Worm (Caenorhabditis elegans): ENCODE data around the gene C54E4.1.

C54E4.1 gene

ce11 chrIV:2219334-2219755 is 44.0 kb downstream of the C54E4.1 start (continued):
- TF ChIP-seq M03D4.4 (tag; optimal IDR thresholded peaks at IDR 0.05): peak; percentile 77
- no peak for TF ChIP-seq nhr-28 (tag; optimal IDR thresholded peaks at IDR 0.05)
- peak; percentile 67 for TF ChIP-seq drap-1 (GFP tag; optimal IDR thresholded peaks at IDR 0.05)
- TF ChIP-seq unc-62 (GFP tag; optimal IDR thresholded peaks at IDR 0.05): peak; percentile 55
- TF ChIP-seq snpc-4 (tag; optimal IDR thresholded peaks at IDR 0.05): no peak
- peak; percentile 77 for TF ChIP-seq lsy-2 (tag; optimal IDR thresholded peaks at IDR 0.05)
- no peak for TF ChIP-seq elt-1 (tag; optimal IDR thresholded peaks at IDR 0.05; ENCODE audit: borderline replicate concordance, insufficient read depth)

- TF ChIP-seq bed-3 (GFP tag; optimal IDR thresholded peaks at IDR 0.05) (no peak), mab-5 (tag; optimal IDR thresholded peaks at IDR 0.05) (no peak), ham-2 (GFP tag; optimal IDR thresholded peaks at IDR 0.05) (no peak), blmp-1 (tag; optimal IDR thresholded peaks at IDR 0.05) (no peak), elt-3 (tag; optimal IDR thresholded peaks at IDR 0.05) (no peak), sem-2 (GFP tag; optimal IDR thresholded peaks at IDR 0.05) (no peak), drap-1 (GFP tag; optimal IDR thresholded peaks at IDR 0.05) (no peak), lsy-2 (tag; optimal IDR thresholded peaks at IDR 0.05) (no peak), elt-1 (tag; optimal IDR thresholded peaks at IDR 0.05; ENCODE audit: borderline replicate concordance, insufficient read depth) (no peak), tbx-8 (GFP tag; optimal IDR thresholded peaks at IDR 0.05) (no peak), lin-32 (GFP tag; optimal IDR thresholded peaks at IDR 0.05) (no peak), nhr-28 (tag; optimal IDR thresholded peaks at IDR 0.05) (no peak), mls-2 (tag; optimal IDR thresholded peaks at IDR 0.05) (no peak), ces-1 (GFP tag; optimal IDR thresholded peaks at IDR 0.05) (no peak), mep-1 (tag; optimal IDR thresholded peaks at IDR 0.05) (no peak)
These were observed 44.8 kb downstream of the C54E4.1 start for ce11 chrIV:2220147-2220546.

DNA sequence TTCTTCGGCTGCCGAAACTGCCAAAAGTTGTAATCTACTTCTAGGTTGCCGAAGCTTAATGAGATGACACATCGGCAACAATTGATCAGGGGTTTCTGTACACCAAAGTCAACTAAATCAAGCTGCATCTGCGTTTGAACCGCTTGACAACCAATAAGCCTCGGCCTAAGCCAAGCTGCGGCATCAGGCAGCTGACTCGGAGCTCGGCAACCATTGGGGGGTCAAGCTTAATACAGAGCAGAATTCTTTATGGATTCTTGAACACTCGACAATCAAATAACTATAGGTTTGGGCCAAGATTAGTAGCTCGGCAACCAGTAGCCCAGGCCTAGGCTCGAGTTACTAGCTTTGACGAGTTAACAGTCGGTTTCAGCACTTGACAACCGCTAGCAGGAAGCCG is 45.5 kb downstream of the C54E4.1 start:
- no peak for TF ChIP-seq hlh-1 (tag; optimal IDR thresholded peaks at IDR 0.05)
- TF ChIP-seq mls-2 (tag; optimal IDR thresholded peaks at IDR 0.05): no peak
- TF ChIP-seq nhr-2 (tag; optimal IDR thresholded peaks at IDR 0.05): no peak
- no peak for TF ChIP-seq ham-2 (GFP tag; optimal IDR thresholded peaks at IDR 0.05)
- no peak for TF ChIP-seq drap-1 (GFP tag; optimal IDR thresholded peaks at IDR 0.05)
- TF ChIP-seq lsy-2 (tag; optimal IDR thresholded peaks at IDR 0.05): no peak
- no peak for TF ChIP-seq ceh-39 (tag; optimal IDR thresholded peaks at IDR 0.05)
- no peak for TF ChIP-seq sptf-1 (tag; optimal IDR thresholded peaks at IDR 0.05)
- TF ChIP-seq ceh-43 (GFP tag; optimal IDR thresholded peaks at IDR 0.05): no peak
- no peak for TF ChIP-seq zip-8 (tag; optimal IDR thresholded peaks at IDR 0.05)
- TF ChIP-seq nhr-76 (tag; optimal IDR thresholded peaks at IDR 0.05): no peak
- no peak for TF ChIP-seq unc-62 (GFP tag; optimal IDR thresholded peaks at IDR 0.05)
- no peak for TF ChIP-seq lin-13 (tag; optimal IDR thresholded peaks at IDR 0.05)
- TF ChIP-seq ces-1 (GFP tag; optimal IDR thresholded peaks at IDR 0.05): no peak
- no peak for TF ChIP-seq mab-5 (tag; optimal IDR thresholded peaks at IDR 0.05)
- no peak for TF ChIP-seq nhr-237 (tag; optimal IDR thresholded peaks at IDR 0.05)

DNA sequence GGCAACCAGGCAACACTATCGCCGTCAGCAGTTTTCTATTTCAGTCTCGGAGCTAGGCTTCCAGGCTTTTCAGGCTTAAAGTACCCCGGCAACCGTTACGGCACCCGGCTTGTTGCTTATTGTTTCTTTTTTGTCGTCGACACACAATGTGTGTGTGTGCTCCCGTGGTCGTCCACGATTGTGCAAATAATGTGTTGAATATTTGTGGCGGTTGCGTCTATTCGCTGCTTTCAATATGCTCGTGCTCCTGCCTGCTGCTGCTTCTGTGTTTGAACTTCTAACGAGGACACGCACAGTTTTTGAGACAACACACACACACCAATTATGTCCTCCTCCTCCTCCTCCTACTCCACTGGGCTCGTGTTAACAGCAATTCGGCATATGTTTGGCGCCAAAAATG is 46.0 kb downstream of the C54E4.1 start:
- TF ChIP-seq ceh-43 (GFP tag; optimal IDR thresholded peaks at IDR 0.05) (peak; percentile 41), nhr-12 (tag; optimal IDR thresholded peaks at IDR 0.05) (no peak), hlh-1 (tag; optimal IDR thresholded peaks at IDR 0.05) (no peak)

ce11 chrIV:2222528-2222927 is 47.1 kb downstream of the C54E4.1 start, which contains the start of gene fnip-2:
TSS of gene fnip-2 (plus strand) at chrIV:2222828.
- TF ChIP-seq unc-39 (tag; optimal IDR thresholded peaks at IDR 0.05) (no peak), ham-2 (GFP tag; optimal IDR thresholded peaks at IDR 0.05) (no peak), cnd-1 (tag; optimal IDR thresholded peaks at IDR 0.05) (no peak), nhr-2 (tag; optimal IDR thresholded peaks at IDR 0.05) (no peak), elt-1 (tag; optimal IDR thresholded peaks at IDR 0.05; ENCODE audit: borderline replicate concordance, insufficient read depth) (no peak), unc-120 (tag; optimal IDR thresholded peaks at IDR 0.05; ENCODE audit: poor library complexity, severe bottlenecking) (no peak)

- no peak for TF ChIP-seq ceh-43 (GFP tag; optimal IDR thresholded peaks at IDR 0.05)
These were observed 47.8 kb downstream of the C54E4.1 start for ce11 chrIV:2223144-2223543.
